Worm (Caenorhabditis elegans) whole organism, young adult: Measurements from ENCODE around the gene W08E12.9.

Experiments
- B0019.2 ChIP-seq: fragments of 200-800 bp; sonication (Bioruptor generic); conservative IDR thresholded peaks from 2 replicates; pipeline ENCODE4 v1.3.6; 2022; ENCODE audit warnings: missing genetic modification reagents, missing genetic modification characterization, missing compliant biosample characterization
- F23B12.7 ChIP-seq: sonication (generic microtip); optimal IDR thresholded peaks from 2 replicates; lab custom pipeline; 2017; ENCODE audit warnings: missing genetic modification characterization, mild to moderate bottlenecking, missing compliant biosample characterization, antibody characterized with exemption, moderate library complexity; ENCODE audit not compliant: insufficient read depth
- F33H1.4 ChIP-seq: fragments of 200-800 bp; sonication (Bioruptor generic); IDR thresholded peaks from 2 replicates; pipeline ENCODE4 v1.3.6; 2022; ENCODE audit warnings: missing genetic modification reagents, missing genetic modification characterization, missing compliant biosample characterization
- F39B2.1 ChIP-seq: fragments of 200-800 bp; sonication (Bioruptor generic); IDR thresholded peaks from 2 replicates; pipeline ENCODE4 v1.3.6; 2022; ENCODE audit warnings: missing genetic modification reagents, missing genetic modification characterization, missing compliant biosample characterization
- F52B5.7 ChIP-seq: sonication (generic microtip); optimal IDR thresholded peaks from 2 replicates; lab custom pipeline; 2016; ENCODE audit warnings: mild to moderate bottlenecking, missing genetic modification characterization, missing compliant biosample characterization
- Y53G8AR.9 ChIP-seq: fragments of 200-800 bp; sonication (Bioruptor generic); conservative IDR thresholded peaks from 2 replicates; pipeline ENCODE4 v1.3.6; 2022; ENCODE audit warnings: missing genetic modification reagents, missing genetic modification characterization, missing compliant biosample characterization
- akir-1 ChIP-seq: fragments of 200-800 bp; sonication (Bioruptor generic); optimal IDR thresholded peaks from 2 replicates; lab custom pipeline; 2018; ENCODE audit warnings: mild to moderate bottlenecking, missing genetic modification characterization, moderate library complexity, missing compliant biosample characterization
- aptf-2 ChIP-seq: fragments of 200-800 bp; sonication (Bioruptor generic); conservative IDR thresholded peaks from 2 replicates; pipeline ENCODE4 v1.3.6; 2022; ENCODE audit warnings: missing genetic modification reagents, missing genetic modification characterization, missing compliant biosample characterization
- athp-1 ChIP-seq: sonication (generic microtip); optimal IDR thresholded peaks from 2 replicates; lab custom pipeline; 2017; ENCODE audit warnings: mild to moderate bottlenecking, missing genetic modification characterization, missing compliant biosample characterization
- attf-3 ChIP-seq: fragments of 200-800 bp; sonication (Bioruptor generic); conservative IDR thresholded peaks from 2 replicates; pipeline ENCODE4 v1.3.6; 2022; ENCODE audit warnings: missing genetic modification reagents, missing genetic modification characterization, missing compliant biosample characterization
- attf-5 ChIP-seq: fragments of 200-800 bp; sonication (Bioruptor generic); optimal IDR thresholded peaks from 2 replicates; lab custom pipeline; 2018; ENCODE audit warnings: mild to moderate bottlenecking, missing genetic modification characterization, missing compliant biosample characterization
- attf-6 ChIP-seq: fragments of 200-800 bp; sonication (Bioruptor generic); IDR thresholded peaks from 2 replicates; pipeline ENCODE4 v1.3.6; 2022; ENCODE audit warnings: missing genetic modification reagents, missing genetic modification characterization, missing compliant biosample characterization
- bed-1 ChIP-seq: fragments of 200-800 bp; sonication (Bioruptor generic); IDR thresholded peaks from 2 replicates; pipeline ENCODE4 v1.3.6; 2022; ENCODE audit warnings: missing genetic modification reagents, missing genetic modification characterization, missing compliant biosample characterization
- bed-2 ChIP-seq: fragments of 200-800 bp; sonication (Bioruptor generic); IDR thresholded peaks from 2 replicates; pipeline ENCODE4 v1.3.6; 2022; ENCODE audit warnings: missing genetic modification reagents, missing genetic modification characterization, missing compliant biosample characterization
- ccch-3 ChIP-seq: fragments of 200-800 bp; sonication (Bioruptor generic); optimal IDR thresholded peaks from 2 replicates; lab custom pipeline; 2018; ENCODE audit warnings: mild to moderate bottlenecking, missing genetic modification characterization, missing compliant biosample characterization
- cebp-2 ChIP-seq: fragments of 200-800 bp; sonication (Bioruptor generic); IDR thresholded peaks from 2 replicates; pipeline ENCODE4 v1.3.6; 2022; ENCODE audit warnings: missing genetic modification characterization, missing compliant biosample characterization
- ceh-100 ChIP-seq: fragments of 200-800 bp; sonication (Bioruptor generic); IDR thresholded peaks from 2 replicates; pipeline ENCODE4 v1.3.6; 2022; ENCODE audit warnings: missing genetic modification reagents, missing genetic modification characterization, missing compliant biosample characterization
- ceh-27 ChIP-seq: fragments of 200-800 bp; sonication (Bioruptor generic); optimal IDR thresholded peaks from 2 replicates; lab custom pipeline; 2018; ENCODE audit warnings: mild to moderate bottlenecking, missing genetic modification characterization, moderate library complexity, missing compliant biosample characterization
- ceh-40 ChIP-seq: fragments of 200-800 bp; sonication (Bioruptor generic); IDR thresholded peaks from 2 replicates; pipeline ENCODE4 v1.3.6; 2022; ENCODE audit warnings: missing genetic modification characterization, missing compliant biosample characterization
- ceh-79 ChIP-seq: sonication (generic microtip); optimal IDR thresholded peaks from 2 replicates; lab custom pipeline; 2017; ENCODE audit warnings: mild to moderate bottlenecking, missing genetic modification characterization, missing compliant biosample characterization
- dpff-1 ChIP-seq: sonication (generic microtip); optimal IDR thresholded peaks from 2 replicates; lab custom pipeline; 2017; ENCODE audit warnings: mild to moderate bottlenecking, missing genetic modification characterization, missing compliant biosample characterization
- dpl-1 ChIP-seq: fragments of 150-350 bp; optimal IDR thresholded peaks from 2 replicates; lab custom pipeline; 2014; ENCODE audit warnings: missing biosample characterization, missing genetic modification reagents, missing genetic modification characterization
- egrh-3 ChIP-seq: fragments of 200-800 bp; sonication (Bioruptor generic); IDR thresholded peaks from 2 replicates; pipeline ENCODE4 v1.3.6; 2022; ENCODE audit warnings: missing genetic modification reagents, missing genetic modification characterization, missing compliant biosample characterization
- ets-4 ChIP-seq: fragments of 200-800 bp; sonication (Bioruptor generic); optimal IDR thresholded peaks from 2 replicates; lab custom pipeline; 2018; ENCODE audit warnings: mild to moderate bottlenecking, missing genetic modification characterization, missing compliant biosample characterization
- him-1 ChIP-seq: sonication (generic microtip); optimal IDR thresholded peaks from 2 replicates; lab custom pipeline; 2016; ENCODE audit warnings: missing genotype, missing genetic modification reagents, missing genetic modification characterization, missing compliant biosample characterization
- hmg-1.2 ChIP-seq: fragments of 200-800 bp; sonication (Bioruptor generic); IDR thresholded peaks from 2 replicates; pipeline ENCODE4 v1.3.6; 2022; ENCODE audit warnings: missing genetic modification reagents, missing genetic modification characterization, missing compliant biosample characterization
- hmg-20 ChIP-seq: fragments of 200-800 bp; sonication (Bioruptor generic); IDR thresholded peaks from 2 replicates; pipeline ENCODE4 v1.3.6; 2022; ENCODE audit warnings: missing genetic modification reagents, missing genetic modification characterization, missing compliant biosample characterization
- hsf-1 ChIP-seq: fragments of 200-800 bp; sonication (Bioruptor generic); IDR thresholded peaks from 2 replicates; pipeline ENCODE4 v1.3.6; 2022; ENCODE audit warnings: missing genetic modification reagents, missing genetic modification characterization, missing compliant biosample characterization
- lag-1 ChIP-seq: fragments of 200-800 bp; sonication (Bioruptor generic); IDR thresholded peaks from 2 replicates; pipeline ENCODE4 v1.3.6; 2022; ENCODE audit warnings: missing genetic modification reagents, missing genetic modification characterization, missing compliant biosample characterization
- let-526 ChIP-seq: fragments of 200-800 bp; sonication (Bioruptor generic); IDR thresholded peaks from 2 replicates; pipeline ENCODE4 v1.3.6; 2022; ENCODE audit warnings: missing genetic modification reagents, missing genetic modification characterization, missing compliant biosample characterization
- lin-26 ChIP-seq: fragments of 200-800 bp; sonication (Bioruptor generic); IDR thresholded peaks from 2 replicates; pipeline ENCODE4 v1.3.6; 2022; ENCODE audit warnings: missing genetic modification reagents, missing genetic modification characterization, missing compliant biosample characterization
- lir-1 ChIP-seq: fragments of 200-800 bp; sonication (Bioruptor generic); conservative IDR thresholded peaks from 2 replicates; pipeline ENCODE4 v1.3.6; 2022; ENCODE audit warnings: missing genetic modification reagents, missing genetic modification characterization, missing compliant biosample characterization
- madf-10 ChIP-seq: sonication (generic microtip); optimal IDR thresholded peaks from 2 replicates; lab custom pipeline; 2016; ENCODE audit warnings: mild to moderate bottlenecking, missing genetic modification characterization, missing compliant biosample characterization
- madf-6 ChIP-seq: fragments of 200-800 bp; sonication (Bioruptor generic); IDR thresholded peaks from 2 replicates; pipeline ENCODE4 v1.3.6; 2022; ENCODE audit warnings: missing genetic modification reagents, missing genetic modification characterization, missing compliant biosample characterization
- madf-8 ChIP-seq: fragments of 200-800 bp; sonication (Bioruptor generic); conservative IDR thresholded peaks from 2 replicates; pipeline ENCODE4 v1.3.6; 2022; ENCODE audit warnings: missing genetic modification reagents, missing genetic modification characterization, missing compliant biosample characterization
- nfya-2 ChIP-seq: fragments of 200-800 bp; sonication (Bioruptor generic); IDR thresholded peaks from 2 replicates; pipeline ENCODE4 v1.3.6; 2022; ENCODE audit warnings: missing genetic modification reagents, missing genetic modification characterization, missing compliant biosample characterization
- nhr-120 ChIP-seq: fragments of 200-800 bp; sonication (Bioruptor generic); IDR thresholded peaks from 2 replicates; pipeline ENCODE4 v1.3.6; 2022; ENCODE audit warnings: missing genetic modification characterization, missing compliant biosample characterization
- nhr-27 ChIP-seq: fragments of 200-800 bp; sonication (Bioruptor generic); optimal IDR thresholded peaks from 2 replicates; lab custom pipeline; 2018; ENCODE audit warnings: mild to moderate bottlenecking, missing genetic modification characterization, moderate library complexity, missing compliant biosample characterization
- rec-8 ChIP-seq, 2 experiments: sonication (generic microtip); optimal IDR thresholded peaks; 2 replicates each; lab custom pipeline; 2016; ENCODE audit warnings: mild to moderate bottlenecking in 2 of 2, missing genetic modification characterization in 2 of 2, missing genetic modification reagents in 2 of 2, missing genotype in 2 of 2, missing biosample characterization in 1 of 2, missing compliant biosample characterization in 1 of 2, moderate library complexity in 1 of 2
- sea-2 ChIP-seq: fragments of 200-800 bp; sonication (Bioruptor generic); IDR thresholded peaks from 2 replicates; pipeline ENCODE4 v1.3.6; 2022; ENCODE audit warnings: missing genetic modification characterization, missing compliant biosample characterization
- snpc-1.1 ChIP-seq: sonication (generic microtip); optimal IDR thresholded peaks from 2 replicates; lab custom pipeline; 2017; ENCODE audit warnings: missing genetic modification characterization, mild to moderate bottlenecking, missing compliant biosample characterization, antibody characterized with exemption, moderate library complexity, missing genotype, missing genetic modification reagents; ENCODE audit not compliant: insufficient read depth
- snpc-4 ChIP-seq, 5 experiments: fragments of 150-350 bp in 1 of 5; sonication (generic microtip) in 4 of 5; optimal IDR thresholded peaks; 2 replicates each; lab custom pipeline; 2014 to 2018; ENCODE audit warnings: missing genetic modification characterization in 5 of 5, missing biosample characterization in 3 of 5, antibody characterized with exemption in 2 of 5, mild to moderate bottlenecking in 2 of 5, missing compliant biosample characterization in 2 of 5, missing genotype in 2 of 5, moderate library complexity in 2 of 5, missing genetic modification reagents in 1 of 5
- somi-1 ChIP-seq: fragments of 200-800 bp; sonication (Bioruptor generic); optimal IDR thresholded peaks from 2 replicates; lab custom pipeline; 2018; ENCODE audit warnings: mild to moderate bottlenecking, missing genetic modification characterization, missing compliant biosample characterization
- tlf-1 ChIP-seq: fragments of 200-800 bp; sonication (Bioruptor generic); optimal IDR thresholded peaks from 2 replicates; lab custom pipeline; 2018; ENCODE audit warnings: mild to moderate bottlenecking, missing genetic modification characterization, missing compliant biosample characterization
- zim-3 ChIP-seq: sonication (generic microtip); optimal IDR thresholded peaks from 2 replicates; lab custom pipeline; 2017; ENCODE audit warnings: mild to moderate bottlenecking, missing genetic modification characterization, moderate library complexity, missing compliant biosample characterization
- ztf-18 ChIP-seq: sonication (generic microtip); optimal IDR thresholded peaks from 2 replicates; lab custom pipeline; 2016; ENCODE audit warnings: missing genotype, mild to moderate bottlenecking, missing genetic modification characterization, missing compliant biosample characterization
- ztf-22 ChIP-seq: fragments of 200-800 bp; sonication (Bioruptor generic); optimal IDR thresholded peaks from 2 replicates; lab custom pipeline; 2018; ENCODE audit warnings: mild to moderate bottlenecking, missing genetic modification characterization, moderate library complexity, missing compliant biosample characterization
- ztf-26 ChIP-seq: sonication (generic microtip); optimal IDR thresholded peaks from 2 replicates; lab custom pipeline; 2017; ENCODE audit warnings: missing genetic modification characterization, missing compliant biosample characterization

The W08E12.9 gene

ce11 chrIV:3338176-3338575, 30.8 kb upstream of the W08E12.9 start (continued):
- TF ChIP-seq bed-1 (GFP tag; lab: Robert Waterston, UW): 0 out of 2 replicates have a peak, but pooled peaks have one; percentile 65
- TF ChIP-seq lir-1 (GFP tag; lab: Robert Waterston, UW): no peak
- no peak for TF ChIP-seq akir-1
- TF ChIP-seq madf-10 (tag; lab: Kevin White, UChicago): no peak
- TF ChIP-seq madf-6: peak; percentile 65
- TF ChIP-seq B0019.2 (GFP tag; lab: Robert Waterston, UW): 0 out of 2 replicates have a peak, but pooled peaks have one; percentile 12
- TF ChIP-seq rec-8 (tag; optimal IDR thresholded peaks at IDR 0.05; lab: Kevin White, UChicago): no peak
- no peak for TF ChIP-seq F23B12.7 (tag; lab: Kevin White, UChicago)
- TF ChIP-seq ztf-18 (tag; lab: Kevin White, UChicago): peak; percentile 35
- TF ChIP-seq snpc-4 (GFP tag; optimal IDR thresholded peaks at IDR 0.05; lab: Kevin White, UChicago): no peak
- TF ChIP-seq snpc-4 (tag; optimal IDR thresholded peaks at IDR 0.05; lab: Kevin White, UChicago): no peak
- TF ChIP-seq ceh-40 (GFP tag; lab: Robert Waterston, UW): no peak
- no peak for TF ChIP-seq snpc-1.1 (tag; lab: Kevin White, UChicago)
- TF ChIP-seq hsf-1 (GFP tag; lab: Robert Waterston, UW): peak; percentile 61
- TF ChIP-seq madf-8: no peak
- no peak for TF ChIP-seq aptf-2 (GFP tag; lab: Robert Waterston, UW)
- TF ChIP-seq ztf-22 (GFP tag; lab: Kevin White, UChicago): no peak
- TF ChIP-seq dpff-1: no peak
- no peak for TF ChIP-seq nhr-120 (GFP tag; lab: Robert Waterston, UW)
- peak; percentile 68; the same call in 1 of the 2 replicates for TF ChIP-seq F39B2.1
- TF ChIP-seq nfya-2 (GFP tag; lab: Robert Waterston, UW): no peak
- no peak for TF ChIP-seq egrh-3 (GFP tag; lab: Robert Waterston, UW)
- no peak for TF ChIP-seq ccch-3
- no peak for TF ChIP-seq F52B5.7
- no peak for TF ChIP-seq hmg-20 (GFP tag; lab: Robert Waterston, UW)
- no peak for TF ChIP-seq tlf-1
- TF ChIP-seq him-1 (tag; lab: Kevin White, UChicago): no peak
- TF ChIP-seq attf-5 (GFP tag; lab: Kevin White, UChicago): no peak
- no peak for TF ChIP-seq ztf-26
- no peak for TF ChIP-seq somi-1 (GFP tag; lab: Kevin White, UChicago)
- no peak for TF ChIP-seq ceh-27
- no peak for TF ChIP-seq attf-3
- peak; percentile 15; the same call in 1 of the 2 replicates for TF ChIP-seq ceh-100 (GFP tag; lab: Robert Waterston, UW)
- no peak for TF ChIP-seq zim-3
- no peak for TF ChIP-seq bed-2 (GFP tag; lab: Robert Waterston, UW)
- peak; percentile 41; the same call in 1 of the 2 replicates for TF ChIP-seq F33H1.4 (GFP tag; lab: Robert Waterston, UW)
- peak; percentile 27; the same call in 1 of the 2 replicates for TF ChIP-seq hmg-1.2 (GFP tag; lab: Robert Waterston, UW)
- TF ChIP-seq Y53G8AR.9 (GFP tag; lab: Robert Waterston, UW): 0 out of 2 replicates have a peak, but pooled peaks have one; percentile 48
- peak; percentile 58; the same call in 1 of the 2 replicates for TF ChIP-seq lin-26 (GFP tag; lab: Robert Waterston, UW)
- TF ChIP-seq nhr-27 (tag; lab: Kevin White, UChicago): no peak
- TF ChIP-seq ceh-79 (tag; lab: Kevin White, UChicago): no peak
- TF ChIP-seq sea-2 (GFP tag; lab: Robert Waterston, UW): no peak
- TF ChIP-seq let-526: no peak
- no peak for TF ChIP-seq dpl-1 (GFP tag; lab: Kevin White, UChicago)
- no peak for TF ChIP-seq ets-4 (GFP tag; lab: Kevin White, UChicago)
- TF ChIP-seq athp-1 (tag; lab: Kevin White, UChicago): no peak
- no peak for TF ChIP-seq attf-6 (GFP tag; lab: Robert Waterston, UW)
- TF ChIP-seq lag-1 (GFP tag; lab: Robert Waterston, UW): no peak
- TF ChIP-seq cebp-2 (GFP tag; lab: Robert Waterston, UW): no peak
